Worm (Caenorhabditis elegans) whole organism, late embryonic: Measurements from ENCODE around the gene let-858.

Experiments
- ama-1 ChIP-seq: fragments of 150-350 bp; optimal IDR thresholded peaks from 2 replicates; lab custom pipeline; 2014
- fkh-10 ChIP-seq: fragments of 150-350 bp; optimal IDR thresholded peaks from 2 replicates; lab custom pipeline; 2014; ENCODE audit warnings: missing biosample characterization, missing genetic modification reagents, missing genetic modification characterization
- nfya-1 ChIP-seq: sonication (generic microtip); optimal IDR thresholded peaks from 2 replicates; lab custom pipeline; 2017; ENCODE audit warnings: missing genetic modification characterization, mild to moderate bottlenecking, missing compliant biosample characterization, antibody characterized with exemption, moderate library complexity
- nhr-11 ChIP-seq: fragments of 150-350 bp; optimal IDR thresholded peaks from 2 replicates; lab custom pipeline; 2014; ENCODE audit warnings: missing biosample characterization, missing genetic modification characterization
- rnt-1 ChIP-seq: sonication (generic microtip); optimal IDR thresholded peaks from 2 replicates; lab custom pipeline; 2016; ENCODE audit warnings: missing genetic modification characterization, missing compliant biosample characterization
- sox-4 ChIP-seq: sonication (generic microtip); optimal IDR thresholded peaks from 2 replicates; lab custom pipeline; 2017; ENCODE audit warnings: mild to moderate bottlenecking, missing genetic modification characterization, inconsistent platforms, missing compliant biosample characterization
- tbx-2 ChIP-seq: sonication (generic microtip); optimal IDR thresholded peaks from 2 replicates; lab custom pipeline; 2016; ENCODE audit warnings: missing genetic modification characterization, missing compliant biosample characterization
- unc-42 ChIP-seq: sonication (generic microtip); optimal IDR thresholded peaks from 2 replicates; lab custom pipeline; 2016; ENCODE audit warnings: missing genotype, missing genetic modification characterization, missing compliant biosample characterization

- no peak for TF ChIP-seq nhr-11 (tag; lab: Kevin White, UChicago)
- TF ChIP-seq tbx-2, result no peak
- no peak for TF ChIP-seq nfya-1 (tag; lab: Kevin White, UChicago)
- no peak for TF ChIP-seq fkh-10 (GFP tag; lab: Kevin White, UChicago)
- no peak for TF ChIP-seq unc-42 (tag; lab: Kevin White, UChicago)
- TF ChIP-seq sox-4 (tag; lab: Kevin White, UChicago), result no peak
- TF ChIP-seq rnt-1 (tag; lab: Kevin White, UChicago), result no peak
- no peak for TF ChIP-seq ama-1 (lab: Kevin White, UChicago)
Measured at ce11 chrII:11004381-11004780, 17.8 kb upstream of the let-858 start.
